Fruit fly (Drosophila melanogaster) Kc167 (cell line): ENCODE data around the gene slmo.

ENCODE experiments used
- h ChIP-seq: fragments of >200 bp; optimal IDR thresholded peaks from 3 replicates; lab custom pipeline; 2018; ENCODE audit warnings: missing external identifiers
- psq ChIP-seq: fragments of >200 bp; optimal IDR thresholded peaks from 2 replicates; lab custom pipeline; 2017; ENCODE audit warnings: missing external identifiers

dm6 chr2L:6036710-6037109, 11.8 kb downstream of the slmo start, which contains the start of gene mtm:
- TF ChIP-seq psq (no peak), h (lab: Kevin White, UChicago) (no peak)
